Worm (Caenorhabditis elegans) whole organism, L1 larva: ENCODE data around the gene T13H5.1.

ENCODE experiments used
- F16B12.6 ChIP-seq: fragments of 150-350 bp; optimal IDR thresholded peaks from 2 replicates; lab custom pipeline; 2014; ENCODE audit warnings: missing biosample characterization, missing genetic modification characterization
- aha-1 ChIP-seq: fragments of 150-350 bp; optimal IDR thresholded peaks from 2 replicates; lab custom pipeline; 2014; ENCODE audit warnings: missing biosample characterization, missing genetic modification characterization
- aly-2 ChIP-seq: fragments of 150-350 bp; optimal IDR thresholded peaks from 2 replicates; lab custom pipeline; 2014; ENCODE audit warnings: missing biosample characterization, missing genetic modification characterization
- ama-1 ChIP-seq: fragments of 150-350 bp; optimal IDR thresholded peaks from 2 replicates; lab custom pipeline; 2014
- blmp-1 ChIP-seq: fragments of 150-350 bp; optimal IDR thresholded peaks from 2 replicates; lab custom pipeline; 2014; ENCODE audit warnings: missing biosample characterization, missing genetic modification characterization
- ceh-82 ChIP-seq, 3 experiments: fragments of 150-350 bp in 1 of 3; sonication (generic microtip) in 2 of 3; optimal IDR thresholded peaks; 2 replicates each; lab custom pipeline; 2014 to 2017; ENCODE audit warnings: missing biosample characterization in 3 of 3, missing genetic modification characterization in 3 of 3
- dpl-1 ChIP-seq, 3 experiments: fragments of 150-350 bp in 2 of 3; sonication (generic microtip) in 1 of 3; optimal IDR thresholded peaks; 2 replicates each; lab custom pipeline; 2014 to 2017; ENCODE audit warnings: missing biosample characterization in 3 of 3, missing genetic modification characterization in 3 of 3, missing genetic modification reagents in 3 of 3
- efl-1 ChIP-seq, 4 experiments: fragments of 150-350 bp; optimal IDR thresholded peaks in 3 of 4; peaks in 1 of 4; 1 replicate in 1 of 4; 2 replicates in 3 of 4; lab custom pipeline; 2014; ENCODE audit warnings: missing biosample characterization in 2 of 4, missing genetic modification characterization in 2 of 4, missing genetic modification reagents in 2 of 4
- egl-13 ChIP-seq: sonication (generic microtip); optimal IDR thresholded peaks from 2 replicates; lab custom pipeline; 2016; ENCODE audit warnings: missing genotype, missing genetic modification reagents, missing genetic modification characterization, missing compliant biosample characterization
- elt-3 ChIP-seq, 6 experiments: fragments of 150-350 bp in 1 of 6; sonication (generic microtip); optimal IDR thresholded peaks; 2 replicates each; lab custom pipeline; 2017 to 2018; ENCODE audit warnings: missing biosample characterization in 6 of 6, missing genetic modification characterization in 6 of 6, inconsistent platforms in 1 of 6
- hlh-17 ChIP-seq: fragments of 200-800 bp; sonication (Bioruptor generic); optimal IDR thresholded peaks from 2 replicates; lab custom pipeline; 2018; ENCODE audit warnings: missing genetic modification characterization, mild to moderate bottlenecking, missing compliant biosample characterization, moderate library complexity, borderline replicate concordance
- hlh-4 ChIP-seq: sonication (generic microtip); optimal IDR thresholded peaks from 2 replicates; lab custom pipeline; 2016; ENCODE audit warnings: mild to moderate bottlenecking, missing genetic modification characterization, missing compliant biosample characterization
- isw-1 ChIP-seq: fragments of 200-800 bp; sonication (Bioruptor generic); IDR thresholded peaks from 2 replicates; pipeline ENCODE4 v1.3.6; 2022; ENCODE audit warnings: missing genetic modification characterization, missing compliant biosample characterization
- lin-14 ChIP-seq: fragments of 200-800 bp; sonication (Bioruptor generic); optimal IDR thresholded peaks from 2 replicates; lab custom pipeline; 2018; ENCODE audit warnings: mild to moderate bottlenecking, missing genetic modification characterization, moderate library complexity, missing compliant biosample characterization
- lin-35 ChIP-seq, 2 experiments: fragments of 150-350 bp; optimal IDR thresholded peaks; 2 replicates each; lab custom pipeline; 2014; ENCODE audit warnings: missing biosample characterization in 2 of 2, missing genetic modification characterization in 2 of 2, missing genetic modification reagents in 2 of 2
- lsy-2 ChIP-seq, 2 experiments: fragments of 150-350 bp; optimal IDR thresholded peaks; 2 replicates each; lab custom pipeline; 2014; ENCODE audit warnings: missing biosample characterization in 2 of 2, missing genetic modification characterization in 2 of 2
- mdl-1 ChIP-seq, 2 experiments: fragments of 150-350 bp; optimal IDR thresholded peaks; 2 replicates each; lab custom pipeline; 2014 to 2017; ENCODE audit warnings: missing biosample characterization in 2 of 2, missing genetic modification characterization in 2 of 2, inconsistent platforms in 1 of 2
- mef-2 ChIP-seq: fragments of 150-350 bp; optimal IDR thresholded peaks from 2 replicates; lab custom pipeline; 2014; ENCODE audit warnings: missing biosample characterization, missing genetic modification characterization
- mep-1 ChIP-seq: fragments of 150-350 bp; optimal IDR thresholded peaks from 2 replicates; lab custom pipeline; 2014; ENCODE audit warnings: missing biosample characterization, missing genetic modification characterization
- nhr-19 ChIP-seq: fragments of 200-800 bp; sonication (Bioruptor generic); conservative IDR thresholded peaks from 2 replicates; pipeline ENCODE4 v1.3.6; 2022; ENCODE audit warnings: missing genetic modification characterization, missing compliant biosample characterization
- nhr-20 ChIP-seq: sonication (generic microtip); optimal IDR thresholded peaks from 2 replicates; lab custom pipeline; 2016; ENCODE audit warnings: mild to moderate bottlenecking, missing genetic modification characterization, missing compliant biosample characterization
- nhr-47 ChIP-seq: sonication (generic microtip); optimal IDR thresholded peaks from 2 replicates; lab custom pipeline; 2016; ENCODE audit warnings: mild to moderate bottlenecking, missing genetic modification characterization, moderate library complexity, missing compliant biosample characterization
- nhr-71 ChIP-seq: sonication (generic microtip); optimal IDR thresholded peaks from 2 replicates; lab custom pipeline; 2016; ENCODE audit warnings: mild to moderate bottlenecking, missing genetic modification characterization, moderate library complexity, missing compliant biosample characterization
- nhr-85 ChIP-seq: sonication (generic microtip); peaks from one replicate; lab custom pipeline; 2016; ENCODE audit warnings: missing genetic modification characterization, inconsistent platforms, missing compliant biosample characterization
- pqm-1 ChIP-seq: sonication (generic microtip); optimal IDR thresholded peaks from 3 replicates; lab custom pipeline; 2017; ENCODE audit warnings: missing biosample characterization, missing genetic modification characterization
- rnt-1 ChIP-seq: sonication (generic microtip); optimal IDR thresholded peaks from 2 replicates; lab custom pipeline; 2016; ENCODE audit warnings: mild to moderate bottlenecking, missing genetic modification characterization, moderate library complexity, missing compliant biosample characterization
- skn-1 ChIP-seq: fragments of 150-350 bp; optimal IDR thresholded peaks from 2 replicates; lab custom pipeline; 2014; ENCODE audit warnings: missing biosample characterization, missing genetic modification characterization
- snpc-4 ChIP-seq: fragments of 150-350 bp; optimal IDR thresholded peaks from 2 replicates; lab custom pipeline; 2014; ENCODE audit warnings: missing biosample characterization, missing genetic modification characterization
- snu-23 ChIP-seq: sonication (generic microtip); optimal IDR thresholded peaks from 2 replicates; lab custom pipeline; 2016; ENCODE audit warnings: missing genetic modification characterization, missing compliant biosample characterization
- swsn-7 ChIP-seq: sonication (generic microtip); optimal IDR thresholded peaks from 2 replicates; lab custom pipeline; 2016; ENCODE audit warnings: missing genetic modification characterization, missing compliant biosample characterization
- tbx-2 ChIP-seq: sonication (generic microtip); optimal IDR thresholded peaks from 2 replicates; lab custom pipeline; 2016; ENCODE audit warnings: missing genetic modification characterization, missing compliant biosample characterization
- unc-130 ChIP-seq: fragments of 150-350 bp; optimal IDR thresholded peaks from 2 replicates; lab custom pipeline; 2017; ENCODE audit warnings: missing biosample characterization, missing genetic modification characterization, inconsistent platforms
- unc-98 ChIP-seq: fragments of 200-800 bp; sonication (Bioruptor generic); IDR thresholded peaks from 2 replicates; pipeline ENCODE4 v1.3.6; 2022; ENCODE audit warnings: missing genetic modification characterization, missing compliant biosample characterization
- xbp-1 ChIP-seq: sonication (generic microtip); optimal IDR thresholded peaks from 2 replicates; lab custom pipeline; 2016; ENCODE audit warnings: missing genetic modification characterization, missing compliant biosample characterization
- zip-4 ChIP-seq: fragments of 200-800 bp; sonication (Bioruptor generic); optimal IDR thresholded peaks from 2 replicates; lab custom pipeline; 2018; ENCODE audit warnings: mild to moderate bottlenecking, missing genetic modification characterization, moderate library complexity, missing compliant biosample characterization

The T13H5.1 gene

ce11 chrII:8464448-8464898 lies 44.4 kb downstream of the T13H5.1 start, which contains the start of gene fars-3:
TSS of gene fars-3 (plus strand) at chrII:8464848.
- no peak for TF ChIP-seq hlh-17
- TF ChIP-seq aly-2 (tag; lab: Kevin White, UChicago), result peak; percentile 46
- peak; percentile 25 for TF ChIP-seq skn-1 (tag; lab: Kevin White, UChicago)
- peak; percentile 17 for TF ChIP-seq ama-1 (lab: Kevin White, UChicago)
- TF ChIP-seq dpl-1 (GFP tag; optimal IDR thresholded peaks at IDR 0.05; lab: Kevin White, UChicago), result peak in 1 of 3 experiments; percentile 52
- peak; percentile 31 for TF ChIP-seq snu-23 (GFP tag; lab: Kevin White, UChicago)
- peak; percentile 8 for TF ChIP-seq swsn-7 (tag; lab: Kevin White, UChicago)
- TF ChIP-seq pqm-1 (tag; lab: Kevin White, UChicago), result no peak
- peak; percentile 70 for TF ChIP-seq mep-1
- TF ChIP-seq egl-13 (tag; lab: Kevin White, UChicago), result no peak
- peak; percentile 52 for TF ChIP-seq blmp-1 (tag; lab: Kevin White, UChicago)
- TF ChIP-seq unc-130 (tag; lab: Kevin White, UChicago), result peak; percentile 38
- TF ChIP-seq efl-1 (optimal IDR thresholded peaks at IDR 0.05; lab: Kevin White, UChicago), result peak; percentile 1 to 8
- TF ChIP-seq efl-1 (GFP tag; optimal IDR thresholded peaks at IDR 0.05 in 1 of 2; lab: Kevin White, UChicago), result peak in 1 of 2 experiments; percentile 36
- TF ChIP-seq nhr-85 (tag; lab: Kevin White, UChicago), result peak; percentile 38
- no peak for TF ChIP-seq hlh-4 (tag; lab: Kevin White, UChicago)
- TF ChIP-seq lin-35 (GFP tag; optimal IDR thresholded peaks at IDR 0.05; lab: Kevin White, UChicago), result peak in 1 of 2 experiments; percentile 28
- no peak for TF ChIP-seq unc-98 (GFP tag; lab: Robert Waterston, UW)
- TF ChIP-seq mef-2 (tag; lab: Kevin White, UChicago), result no peak
- TF ChIP-seq F16B12.6 (tag; lab: Kevin White, UChicago), result peak; percentile 78
- no peak for TF ChIP-seq zip-4 (GFP tag; lab: Kevin White, UChicago)
- TF ChIP-seq lsy-2 (tag; optimal IDR thresholded peaks at IDR 0.05; lab: Kevin White, UChicago), result peak; percentile 33 to 59
- no peak for TF ChIP-seq nhr-19
- peak; percentile 5 for TF ChIP-seq nhr-20 (tag; lab: Kevin White, UChicago)
- TF ChIP-seq nhr-71 (tag; lab: Kevin White, UChicago), result peak; percentile 30
- peak; percentile 12 for TF ChIP-seq snpc-4 (tag; lab: Kevin White, UChicago)
- no peak for TF ChIP-seq aha-1 (tag; lab: Kevin White, UChicago)
- TF ChIP-seq xbp-1 (tag; lab: Kevin White, UChicago), result peak; percentile 13

DNA sequence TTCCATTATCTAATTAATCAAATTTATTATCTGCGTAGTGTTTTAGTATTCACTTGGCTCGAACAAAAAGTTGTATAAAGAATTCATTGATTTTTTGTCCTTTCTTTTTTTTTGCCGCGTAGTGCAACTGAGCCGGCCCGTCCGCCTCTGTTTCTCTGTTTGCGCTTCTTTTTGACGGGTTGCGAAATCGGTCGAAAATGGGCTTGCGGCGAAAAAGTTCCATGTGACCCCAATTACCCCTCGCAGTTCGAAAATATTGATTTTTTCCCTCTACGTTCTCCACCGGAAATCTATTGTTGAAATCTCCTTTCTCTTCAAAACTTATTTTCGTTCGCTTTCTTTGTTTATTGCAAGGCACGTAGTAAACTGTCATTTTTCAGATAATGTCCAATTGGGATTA lies 51.4 kb downstream of the T13H5.1 start, which contains the start of gene zyg-9:
Gene zyg-9 (plus strand): TSS at position 381 of the 400 bp plus-strand sequence.
- TF ChIP-seq pqm-1 (tag; lab: Kevin White, UChicago), result no peak
- peak; percentile 2 for TF ChIP-seq nhr-47 (tag; lab: Kevin White, UChicago)
- TF ChIP-seq mdl-1 (tag; optimal IDR thresholded peaks at IDR 0.05; lab: Kevin White, UChicago), result peak in 1 of 2 experiments; percentile 25
- peak in 1 of 3 experiments; percentile 32 for TF ChIP-seq ceh-82 (tag; optimal IDR thresholded peaks at IDR 0.05; lab: Kevin White, UChicago)
- TF ChIP-seq F16B12.6 (tag; lab: Kevin White, UChicago), result peak; percentile 48
- peak; percentile 50 for TF ChIP-seq skn-1 (tag; lab: Kevin White, UChicago)
- TF ChIP-seq aly-2 (tag; lab: Kevin White, UChicago), result no peak
- TF ChIP-seq efl-1 (optimal IDR thresholded peaks at IDR 0.05; lab: Kevin White, UChicago), result no peak
- peak; percentile 19 to 57 for TF ChIP-seq efl-1 (GFP tag; optimal IDR thresholded peaks at IDR 0.05 in 1 of 2; lab: Kevin White, UChicago)
- TF ChIP-seq elt-3 (tag; optimal IDR thresholded peaks at IDR 0.05; lab: Kevin White, UChicago), result no peak
- TF ChIP-seq lin-14 (GFP tag; lab: Kevin White, UChicago), result peak; percentile 55
- TF ChIP-seq egl-13 (tag; lab: Kevin White, UChicago), result no peak
- TF ChIP-seq nhr-71 (tag; lab: Kevin White, UChicago), result peak; percentile 14
- no peak for TF ChIP-seq isw-1 (GFP tag; lab: Robert Waterston, UW)
- peak; percentile 48 for TF ChIP-seq nhr-85 (tag; lab: Kevin White, UChicago)
- TF ChIP-seq blmp-1 (tag; lab: Kevin White, UChicago), result peak; percentile 1
- no peak for TF ChIP-seq tbx-2
- TF ChIP-seq rnt-1 (tag; lab: Kevin White, UChicago), result no peak
- TF ChIP-seq zip-4 (GFP tag; lab: Kevin White, UChicago), result peak; percentile 70
- peak in 1 of 2 experiments; percentile 33 for TF ChIP-seq lsy-2 (tag; optimal IDR thresholded peaks at IDR 0.05; lab: Kevin White, UChicago)
- TF ChIP-seq, all 84 proteins: peak for 12
